Worm (Caenorhabditis elegans): ENCODE data around the gene rfip-1.

rfip-1 gene

DNA sequence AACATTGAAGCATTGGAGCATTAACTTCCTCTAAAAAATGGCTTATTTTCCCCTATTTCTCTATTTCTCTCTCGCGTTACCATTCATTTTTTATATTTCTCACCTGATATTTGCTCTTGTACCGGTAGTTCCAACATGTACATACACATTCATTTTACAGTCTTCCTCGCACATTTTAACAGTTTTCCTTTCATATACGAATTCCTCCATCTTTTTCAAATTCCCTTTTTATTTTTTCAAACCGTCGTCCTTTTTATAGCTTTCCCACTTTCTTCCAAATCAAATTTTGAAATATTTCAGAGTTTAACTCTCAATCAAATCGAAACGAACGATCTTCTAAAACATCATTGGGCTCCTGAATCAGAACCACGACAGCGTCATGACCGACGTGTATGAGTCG lies at the start of gene rfip-1:
TSS of gene rfip-1 (plus strand) at position 301 of the 400 bp plus-strand sequence.
- no peak for TF ChIP-seq egl-27 (tag; optimal IDR thresholded peaks at IDR 0.05)

DNA sequence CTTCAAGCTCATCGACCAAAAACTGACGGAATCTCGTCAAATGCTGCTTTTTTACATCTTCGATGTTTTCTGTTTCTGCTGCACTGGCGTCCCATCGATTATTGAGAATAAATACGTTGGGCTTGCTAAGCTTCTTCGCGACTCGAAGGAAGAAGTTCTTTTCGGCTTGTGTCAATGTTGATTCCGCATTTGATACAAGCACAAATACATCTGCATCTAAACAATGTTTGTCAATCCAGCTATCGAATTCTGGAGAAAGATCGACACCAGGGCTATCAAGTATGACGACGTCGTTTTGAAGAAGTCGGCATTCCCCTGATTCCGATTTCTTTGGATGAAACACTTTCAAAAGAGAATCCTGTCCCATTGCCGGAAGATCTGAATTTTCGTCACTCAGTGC lies 49.2 kb upstream of the rfip-1 start:
- TF ChIP-seq mab-5 (tag; optimal IDR thresholded peaks at IDR 0.05) (no peak), C34F6.9 (tag; optimal IDR thresholded peaks at IDR 0.05) (no peak), sma-3 (GFP tag; optimal IDR thresholded peaks at IDR 0.05) (no peak), zag-1 (tag; optimal IDR thresholded peaks at IDR 0.05) (no peak), aly-2 (tag; optimal IDR thresholded peaks at IDR 0.05) (no peak), fos-1 (tag; optimal IDR thresholded peaks at IDR 0.05) (no peak), ceh-16 (tag; optimal IDR thresholded peaks at IDR 0.05) (no peak), nhr-21 (tag; optimal IDR thresholded peaks at IDR 0.05) (no peak), snpc-4 (tag; optimal IDR thresholded peaks at IDR 0.05) (no peak), alr-1 (tag; optimal IDR thresholded peaks at IDR 0.05) (no peak), crh-2 (tag; optimal IDR thresholded peaks at IDR 0.05) (no peak), ceh-82 (tag; optimal IDR thresholded peaks at IDR 0.05) (no peak), ztf-11 (tag; optimal IDR thresholded peaks at IDR 0.05) (no peak), ztf-4 (tag; optimal IDR thresholded peaks at IDR 0.05) (no peak), nhr-23 (tag; optimal IDR thresholded peaks at IDR 0.05) (no peak), ama-1 (optimal IDR thresholded peaks at IDR 0.05) (no peak), F13H6.1 (tag; optimal IDR thresholded peaks at IDR 0.05) (no peak), unc-62 (GFP tag; optimal IDR thresholded peaks at IDR 0.05) (no peak), R02D3.7 (tag; optimal IDR thresholded peaks at IDR 0.05) (no peak)

DNA sequence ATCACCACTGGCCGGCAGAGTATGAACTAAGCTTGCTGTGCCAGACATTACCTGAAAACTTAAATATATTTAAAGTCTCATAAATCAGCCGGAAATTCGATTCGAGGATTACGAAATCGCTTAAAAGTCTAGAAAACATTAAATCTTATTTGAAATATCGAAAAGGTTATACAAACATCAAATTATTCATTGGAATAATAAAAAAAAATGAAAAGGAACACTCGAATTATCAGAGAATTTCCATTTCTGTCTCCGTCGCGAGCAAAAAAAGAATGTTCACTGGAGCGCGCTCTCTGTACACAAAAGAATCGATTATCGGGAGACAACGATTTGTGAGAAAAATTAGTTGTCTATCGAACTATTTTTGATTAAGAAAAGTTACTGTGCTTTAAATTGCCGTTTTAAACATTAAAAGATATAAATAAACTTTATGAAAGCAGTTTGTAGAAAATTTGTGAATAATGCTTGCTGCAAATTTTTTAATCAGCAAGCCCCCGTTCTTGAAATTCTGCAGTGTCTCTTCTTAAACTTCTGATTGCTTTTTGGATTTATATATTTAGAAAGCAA lies 48.1 kb upstream of the rfip-1 start, which contains the start of gene fzo-1:
TSS of gene fzo-1 (minus strand) at position 51 of the 567 bp plus-strand sequence.
- peak; percentile 65 for TF ChIP-seq sma-3 (GFP tag; optimal IDR thresholded peaks at IDR 0.05)
- TF ChIP-seq sma-9 (GFP tag; optimal IDR thresholded peaks at IDR 0.05), result no peak
- TF ChIP-seq sma-9 (tag; optimal IDR thresholded peaks at IDR 0.05), result no peak
- peak; percentile 73 for TF ChIP-seq unc-55 (GFP tag; optimal IDR thresholded peaks at IDR 0.05)
- TF ChIP-seq C34F6.9 (tag; optimal IDR thresholded peaks at IDR 0.05), result peak; percentile 81
- TF ChIP-seq alr-1 (tag; optimal IDR thresholded peaks at IDR 0.05), result no peak
- no peak for TF ChIP-seq mdl-1 (tag; optimal IDR thresholded peaks at IDR 0.05)
- peak; percentile 21 for TF ChIP-seq F13H6.1 (tag; optimal IDR thresholded peaks at IDR 0.05)
- peak; percentile 15 for TF ChIP-seq crh-2 (tag; optimal IDR thresholded peaks at IDR 0.05)
- TF ChIP-seq ztf-4 (tag; optimal IDR thresholded peaks at IDR 0.05), result no peak
- peak in 1 of 2 experiments; percentile 68 for TF ChIP-seq lsy-2 (tag; optimal IDR thresholded peaks at IDR 0.05)
- TF ChIP-seq nhr-129 (tag; optimal IDR thresholded peaks at IDR 0.05), result peak; percentile 3

DNA sequence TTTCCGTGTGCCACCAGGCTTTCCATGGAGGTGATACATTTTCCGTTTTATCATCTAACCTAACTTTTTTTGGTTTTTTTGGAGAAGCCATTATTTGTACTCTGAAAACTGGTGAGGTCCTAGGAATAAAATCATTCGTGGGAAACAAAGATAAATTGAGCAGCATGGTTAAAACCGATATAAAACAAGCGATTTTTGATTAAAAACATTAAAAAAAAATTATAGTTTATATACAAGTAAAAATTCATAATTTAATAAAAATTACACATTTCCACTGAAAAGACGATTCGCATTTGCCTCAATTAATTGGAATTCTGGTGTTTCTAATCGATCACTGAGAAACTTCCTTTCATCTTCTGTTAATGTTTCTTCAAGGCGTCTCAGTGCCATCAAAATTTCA lies 45.9 kb upstream of the rfip-1 start, which contains the start of gene ZK1248.15:
TSS of gene ZK1248.15 (minus strand) at position 101 of the 400 bp plus-strand sequence.
- TF ChIP-seq sma-9 (GFP tag; optimal IDR thresholded peaks at IDR 0.05), result no peak
- TF ChIP-seq sma-9 (tag; optimal IDR thresholded peaks at IDR 0.05), result no peak
- no peak for TF ChIP-seq alr-1 (tag; optimal IDR thresholded peaks at IDR 0.05)
- TF ChIP-seq R02D3.7 (tag; optimal IDR thresholded peaks at IDR 0.05), result no peak
- TF ChIP-seq mdl-1 (tag; optimal IDR thresholded peaks at IDR 0.05), result no peak
- TF ChIP-seq C34F6.9 (tag; optimal IDR thresholded peaks at IDR 0.05), result no peak
- no peak for TF ChIP-seq lin-11 (tag; optimal IDR thresholded peaks at IDR 0.05)
- TF ChIP-seq ceh-82 (tag; optimal IDR thresholded peaks at IDR 0.05), result no peak
- TF ChIP-seq nhr-77 (tag; optimal IDR thresholded peaks at IDR 0.05), result no peak

DNA sequence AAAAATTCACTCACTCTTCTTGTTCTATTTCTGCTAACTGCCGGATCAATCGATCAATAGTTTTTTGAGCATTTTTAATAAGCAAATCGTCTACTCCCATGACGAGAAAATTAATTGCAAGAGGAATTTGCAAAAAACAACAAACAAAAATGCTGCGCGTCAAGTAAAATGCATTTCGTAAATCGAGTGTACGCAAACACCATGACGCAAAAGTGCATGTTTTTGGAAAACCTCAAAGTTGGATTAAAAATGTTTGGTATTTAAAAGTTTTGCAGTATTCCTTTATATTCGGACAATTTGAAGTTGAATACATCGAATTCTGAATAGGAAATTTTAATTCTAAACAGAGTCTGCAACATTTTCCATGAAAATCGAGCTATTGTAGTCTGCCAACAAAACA lies 45.1 kb upstream of the rfip-1 start, which contains the start of gene ZK1248.19:
TSS of gene ZK1248.19 (minus strand) at position 188 of the 400 bp plus-strand sequence.
- TF ChIP-seq sma-9 (GFP tag; optimal IDR thresholded peaks at IDR 0.05) (peak; percentile 13), sma-9 (tag; optimal IDR thresholded peaks at IDR 0.05) (no peak), nhr-129 (tag; optimal IDR thresholded peaks at IDR 0.05) (peak; percentile 44), gmeb-1 (tag; optimal IDR thresholded peaks at IDR 0.05) (peak; percentile 34), C34F6.9 (tag; optimal IDR thresholded peaks at IDR 0.05) (peak; percentile 36), R02D3.7 (tag; optimal IDR thresholded peaks at IDR 0.05) (peak; percentile 67), ztf-1 (GFP tag; conservative IDR thresholded peaks at IDR 0.05) (no peak), nhr-12 (tag; optimal IDR thresholded peaks at IDR 0.05) (no peak), unc-55 (GFP tag; optimal IDR thresholded peaks at IDR 0.05) (peak; percentile 57), lsy-2 (tag; optimal IDR thresholded peaks at IDR 0.05) (peak; percentile 4 to 63), peb-1 (tag; optimal IDR thresholded peaks at IDR 0.05) (no peak), ama-1 (optimal IDR thresholded peaks at IDR 0.05) (no peak)
